Fruit fly (Drosophila melanogaster) whole organism, embryonic: ENCODE measurements around the gene mAcon1.

Experiments
- ATbp ChIP-seq: fragments of 200-800 bp; sonication (Bioruptor generic); optimal IDR thresholded peaks from 2 replicates; lab custom pipeline; 2017; ENCODE audit warnings: missing biosample characterization, mild to moderate bottlenecking, missing genetic modification characterization, missing genetic modification reagents
- CG10321 ChIP-seq: fragments of 200-800 bp; sonication (Bioruptor generic); IDR thresholded peaks from 2 replicates; pipeline ENCODE4 v1.3.6; 2022; ENCODE audit warnings: missing biosample characterization, missing genetic modification characterization
- CG13296 ChIP-seq: fragments of 200-800 bp; sonication (Bioruptor generic); optimal IDR thresholded peaks from 3 replicates; lab custom pipeline; 2018; ENCODE audit warnings: missing biosample characterization, mild to moderate bottlenecking, missing genetic modification characterization
- CG18619 ChIP-seq: fragments of 200-800 bp; sonication (Bioruptor generic); optimal IDR thresholded peaks from 3 replicates; lab custom pipeline; 2017; ENCODE audit warnings: missing biosample characterization, mild to moderate bottlenecking, missing genetic modification characterization
- CG32532 ChIP-seq: fragments of 200-800 bp; sonication (Bioruptor generic); IDR thresholded peaks from 2 replicates; pipeline ENCODE4 v1.3.6; 2022; ENCODE audit warnings: missing biosample characterization, missing genetic modification characterization
- CG34224 ChIP-seq: fragments of 200-800 bp; sonication (Bioruptor generic); IDR thresholded peaks from 3 replicates; pipeline ENCODE4 v1.3.6; 2022; ENCODE audit warnings: missing biosample characterization, missing genetic modification characterization; ENCODE audit not compliant: partially characterized antibody
- CG42726 ChIP-seq: fragments of 200-800 bp; sonication (Bioruptor generic); IDR thresholded peaks from 2 replicates; pipeline ENCODE4 v1.3.6; 2022; ENCODE audit warnings: missing biosample characterization, missing genetic modification characterization; ENCODE audit not compliant: partially characterized antibody
- CG6791 ChIP-seq: fragments of 200-800 bp; sonication (Bioruptor generic); IDR thresholded peaks from 3 replicates; pipeline ENCODE4 v1.3.6; 2022; ENCODE audit warnings: missing biosample characterization, missing genetic modification characterization; ENCODE audit not compliant: partially characterized antibody
- Trl ChIP-seq, 3 experiments: fragments of >200 bp in 2 of 3; fragments of 200-800 bp in 1 of 3; sonication (Bioruptor generic) in 1 of 3; optimal IDR thresholded peaks; 2 replicates in 1 of 3; 3 replicates in 2 of 3; lab custom pipeline; 2016 to 2017; ENCODE audit warnings: missing biosample characterization in 1 of 3, missing genetic modification characterization in 1 of 3
- cg ChIP-seq: fragments of 200-800 bp; sonication (Bioruptor generic); optimal IDR thresholded peaks from 3 replicates; lab custom pipeline; 2019; ENCODE audit warnings: missing biosample characterization, mild to moderate bottlenecking, missing genetic modification characterization, moderate library complexity
- chinmo ChIP-seq: fragments of 200-800 bp; sonication (Bioruptor generic); IDR thresholded peaks from 4 replicates; pipeline ENCODE4 v1.3.6; 2022; ENCODE audit warnings: missing biosample characterization, missing genetic modification characterization; ENCODE audit not compliant: partially characterized antibody
- crol ChIP-seq: fragments of 200-800 bp; sonication (Bioruptor generic); IDR thresholded peaks from 2 replicates; pipeline ENCODE4 v1.3.6; 2022; ENCODE audit warnings: missing biosample characterization, missing genetic modification characterization
- hbn ChIP-seq: fragments of 200-800 bp; sonication (Bioruptor generic); IDR thresholded peaks from 2 replicates; pipeline ENCODE4 v1.3.6; 2022; ENCODE audit warnings: missing biosample characterization, missing genetic modification characterization; ENCODE audit not compliant: partially characterized antibody
- seq ChIP-seq: fragments of 200-800 bp; sonication (Bioruptor generic); IDR thresholded peaks from 2 replicates; pipeline ENCODE4 v1.3.6; 2022; ENCODE audit warnings: missing biosample characterization, missing genetic modification characterization
- unc-4 ChIP-seq: fragments of 200-800 bp; sonication (Bioruptor generic); IDR thresholded peaks from 2 replicates; pipeline ENCODE4 v1.3.6; 2022; ENCODE audit warnings: missing biosample characterization, missing genetic modification characterization; ENCODE audit not compliant: partially characterized antibody
- wor ChIP-seq: fragments of 200-800 bp; sonication (Bioruptor generic); IDR thresholded peaks from 2 replicates; pipeline ENCODE4 v1.3.6; 2022; ENCODE audit warnings: missing biosample characterization, missing genetic modification characterization

mAcon1 gene

DNA sequence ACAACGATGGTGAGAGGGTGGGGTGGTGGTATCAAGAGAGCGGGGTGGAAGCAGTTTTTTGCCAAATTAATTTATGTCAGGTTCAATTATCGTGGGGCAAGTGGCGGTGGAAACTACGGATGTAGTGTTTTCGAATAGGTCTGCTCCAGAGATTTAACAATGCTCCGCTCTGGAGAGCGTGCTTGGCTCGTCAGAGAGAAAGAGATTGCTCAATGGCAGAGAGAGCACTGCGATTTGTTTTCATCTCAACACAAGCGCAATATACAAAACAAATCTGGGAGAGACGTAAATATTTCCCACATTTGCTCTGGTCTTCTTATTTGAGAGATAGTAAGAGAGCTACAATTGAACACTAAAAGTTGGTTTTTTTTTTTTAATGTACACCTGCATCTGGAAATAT is 53.4 kb downstream of the mAcon1 start:
- peak; percentile 50; the same call in 2 of the 3 replicates for TF ChIP-seq CG34224 (GFP tag; lab: Robert Waterston, UW)
- peak; percentile 43; the same call in 1 of the 2 replicates for TF ChIP-seq hbn (GFP tag; lab: Robert Waterston, UW)
- no peak for TF ChIP-seq CG18619 (GFP tag; lab: Kevin White, UChicago)
- 0 out of 3 replicates have a peak, but pooled peaks have one; percentile 28 for TF ChIP-seq CG6791
- no peak for TF ChIP-seq CG13296 (GFP tag; lab: Kevin White, UChicago)
- TF ChIP-seq crol (GFP tag; lab: Robert Waterston, UW) = 0 out of 2 replicates have a peak, but pooled peaks have one; percentile 19
- TF ChIP-seq cg (GFP tag; lab: Kevin White, UChicago) = peak; percentile 44
- peak; percentile 27; the same call in 1 of the 2 replicates for TF ChIP-seq unc-4
- TF ChIP-seq CG32532 (GFP tag; lab: Robert Waterston, UW) = peak; percentile 19; the same call in 1 of the 2 replicates
- TF ChIP-seq chinmo (GFP tag; lab: Robert Waterston, UW) = peak; percentile 60; the same call in 2 of the 4 replicates
- no peak for TF ChIP-seq CG42726 (GFP tag; lab: Robert Waterston, UW)
- TF ChIP-seq wor = no peak
- TF ChIP-seq seq (GFP tag; lab: Robert Waterston, UW) = 0 out of 2 replicates have a peak, but pooled peaks have one; percentile 51
- TF ChIP-seq Trl (optimal IDR thresholded peaks at IDR 0.05; lab: Kevin White, UChicago) = peak; percentile 87 to 94
- no peak for TF ChIP-seq Trl (GFP tag; optimal IDR thresholded peaks at IDR 0.05; lab: Kevin White, UChicago)
- no peak for TF ChIP-seq CG10321
- no peak for TF ChIP-seq ATbp (GFP tag; lab: Kevin White, UChicago)
